Worm (Caenorhabditis elegans) whole organism, L4 larva: Measurements from ENCODE around the gene srlf-4.

Source experiments
- F10B5.3 ChIP-seq: sonication (generic microtip); optimal IDR thresholded peaks from 2 replicates; lab custom pipeline; 2016; ENCODE audit warnings: mild to moderate bottlenecking, missing genetic modification characterization, missing compliant biosample characterization
- R02D3.7 ChIP-seq: fragments of 150-350 bp; sonication (generic microtip); optimal IDR thresholded peaks from 3 replicates; lab custom pipeline; 2014; ENCODE audit warnings: missing biosample characterization, missing genetic modification characterization
- T20F7.1 ChIP-seq: fragments of 200-800 bp; sonication (Bioruptor generic); optimal IDR thresholded peaks from 2 replicates; lab custom pipeline; 2018; ENCODE audit warnings: mild to moderate bottlenecking, missing genetic modification characterization, missing compliant biosample characterization
- Y48G9A.11 ChIP-seq: fragments of 200-800 bp; sonication (Bioruptor generic); IDR thresholded peaks from 2 replicates; pipeline ENCODE4 v1.3.6; 2022; ENCODE audit warnings: missing genetic modification reagents, missing genetic modification characterization, missing compliant biosample characterization
- Y75B8A.6 ChIP-seq: fragments of 200-800 bp; sonication (Bioruptor generic); IDR thresholded peaks from 2 replicates; pipeline ENCODE4 v1.3.6; 2022; ENCODE audit warnings: missing genetic modification reagents, missing genetic modification characterization, missing compliant biosample characterization
- aha-1 ChIP-seq: fragments of 150-350 bp; peaks from one replicate; lab custom pipeline; 2014; ENCODE audit warnings: missing biosample characterization, missing genetic modification characterization
- ceh-28 ChIP-seq: fragments of 150-350 bp; optimal IDR thresholded peaks from 2 replicates; lab custom pipeline; 2014; ENCODE audit warnings: missing biosample characterization, missing genetic modification reagents, missing genetic modification characterization
- ceh-44 ChIP-seq: fragments of 200-800 bp; sonication (Bioruptor generic); IDR thresholded peaks from 2 replicates; pipeline ENCODE4 v1.3.6; 2022; ENCODE audit warnings: missing genetic modification reagents, missing genetic modification characterization, missing compliant biosample characterization
- ceh-62 ChIP-seq: sonication (generic microtip); optimal IDR thresholded peaks from 2 replicates; lab custom pipeline; 2017; ENCODE audit warnings: missing biosample characterization, missing genetic modification characterization
- ctbp-1 ChIP-seq: fragments of 200-800 bp; sonication (Bioruptor generic); IDR thresholded peaks from 2 replicates; pipeline ENCODE4 v1.3.6; 2022; ENCODE audit warnings: missing genetic modification reagents, missing genetic modification characterization, missing compliant biosample characterization
- daf-12 ChIP-seq: fragments of 150-350 bp; optimal IDR thresholded peaks from 2 replicates; lab custom pipeline; 2014; ENCODE audit warnings: missing biosample characterization, missing genetic modification reagents, missing genetic modification characterization
- daf-16 ChIP-seq, 3 experiments: sonication (generic microtip); optimal IDR thresholded peaks; 2 replicates each; lab custom pipeline; 2016 to 2017; ENCODE audit warnings: missing genetic modification characterization in 3 of 3, missing genetic modification reagents in 3 of 3, mild to moderate bottlenecking in 2 of 3, missing compliant biosample characterization in 2 of 3, missing biosample characterization in 1 of 3, moderate library complexity in 1 of 3
- dmd-6 ChIP-seq: fragments of 200-800 bp; sonication (Bioruptor generic); IDR thresholded peaks from 2 replicates; pipeline ENCODE4 v1.3.6; 2022; ENCODE audit warnings: missing genetic modification reagents, missing genetic modification characterization, missing compliant biosample characterization
- dve-1 ChIP-seq: sonication (generic microtip); optimal IDR thresholded peaks from 2 replicates; lab custom pipeline; 2017; ENCODE audit warnings: antibody characterized with exemption, mild to moderate bottlenecking, missing genetic modification characterization, missing compliant biosample characterization; ENCODE audit not compliant: insufficient read depth
- egl-27 ChIP-seq: sonication (generic microtip); optimal IDR thresholded peaks from 3 replicates; lab custom pipeline; 2017; ENCODE audit warnings: missing biosample characterization, missing genetic modification reagents, missing genetic modification characterization
- egl-43 ChIP-seq: fragments of 200-800 bp; sonication (Bioruptor generic); IDR thresholded peaks from 2 replicates; pipeline ENCODE4 v1.3.6; 2022; ENCODE audit warnings: missing genetic modification reagents, missing genetic modification characterization, missing compliant biosample characterization
- fos-1 ChIP-seq: fragments of 150-350 bp; optimal IDR thresholded peaks from 2 replicates; lab custom pipeline; 2014; ENCODE audit warnings: missing biosample characterization, missing genetic modification characterization
- hif-1 ChIP-seq, 2 experiments: sonication (generic microtip); optimal IDR thresholded peaks; 2 replicates each; lab custom pipeline; 2016 to 2017; ENCODE audit warnings: missing compliant biosample characterization in 2 of 2, missing genetic modification characterization in 2 of 2, missing genetic modification reagents in 2 of 2, missing genotype in 2 of 2, mild to moderate bottlenecking in 1 of 2
- hlh-11 ChIP-seq: fragments of 200-800 bp; sonication (Bioruptor generic); optimal IDR thresholded peaks from 2 replicates; lab custom pipeline; 2018; ENCODE audit warnings: mild to moderate bottlenecking, missing genetic modification characterization, missing compliant biosample characterization
- lin-1 ChIP-seq: fragments of 200-800 bp; sonication (Bioruptor generic); IDR thresholded peaks from 2 replicates; pipeline ENCODE4 v1.3.6; 2022; ENCODE audit warnings: missing genetic modification reagents, missing genetic modification characterization, missing compliant biosample characterization
- lin-38 ChIP-seq: fragments of 200-800 bp; sonication (Bioruptor generic); IDR thresholded peaks from 2 replicates; pipeline ENCODE4 v1.3.6; 2022; ENCODE audit warnings: missing genetic modification reagents, missing genetic modification characterization, missing compliant biosample characterization
- lsy-2 ChIP-seq, 2 experiments: fragments of 150-350 bp in 1 of 2; sonication (generic microtip) in 1 of 2; optimal IDR thresholded peaks; 2 replicates each; lab custom pipeline; 2014 to 2017; ENCODE audit warnings: missing biosample characterization in 2 of 2, missing genetic modification characterization in 2 of 2
- madf-5 ChIP-seq, 2 experiments: fragments of 200-800 bp; sonication (Bioruptor generic); IDR thresholded peaks; 2 replicates each; pipeline ENCODE4 v1.3.6; 2022; ENCODE audit warnings: missing compliant biosample characterization in 2 of 2, missing genetic modification characterization in 2 of 2
- mep-1 ChIP-seq: fragments of 150-350 bp; sonication (generic microtip); optimal IDR thresholded peaks from 3 replicates; lab custom pipeline; 2014; ENCODE audit warnings: missing biosample characterization, missing genetic modification characterization
- mes-2 ChIP-seq: sonication (generic microtip); optimal IDR thresholded peaks from 2 replicates; lab custom pipeline; 2016; ENCODE audit warnings: missing genotype, mild to moderate bottlenecking, missing genetic modification characterization, missing compliant biosample characterization; ENCODE audit not compliant: poor library complexity, severe bottlenecking
- mxl-2 ChIP-seq: fragments of 200-800 bp; sonication (Bioruptor generic); conservative IDR thresholded peaks from 2 replicates; pipeline ENCODE4 v1.3.6; 2022; ENCODE audit warnings: missing genetic modification reagents, missing genetic modification characterization, missing compliant biosample characterization
- mxl-3 ChIP-seq: fragments of 200-800 bp; sonication (Bioruptor generic); optimal IDR thresholded peaks from 2 replicates; lab custom pipeline; 2018; ENCODE audit warnings: mild to moderate bottlenecking, missing genetic modification characterization, missing compliant biosample characterization
- nhr-10 ChIP-seq: fragments of 150-350 bp; optimal IDR thresholded peaks from 2 replicates; lab custom pipeline; 2014; ENCODE audit warnings: missing biosample characterization, missing genetic modification characterization
- nhr-102 ChIP-seq: sonication (generic microtip); optimal IDR thresholded peaks from 2 replicates; lab custom pipeline; 2016; ENCODE audit warnings: mild to moderate bottlenecking, missing genetic modification characterization, moderate library complexity, missing compliant biosample characterization
- nhr-28 ChIP-seq: fragments of 150-350 bp; optimal IDR thresholded peaks from 2 replicates; lab custom pipeline; 2014; ENCODE audit warnings: missing biosample characterization, missing genetic modification characterization
- nhr-48 ChIP-seq: sonication (generic microtip); optimal IDR thresholded peaks from 2 replicates; lab custom pipeline; 2016; ENCODE audit warnings: mild to moderate bottlenecking, missing genetic modification characterization, missing compliant biosample characterization
- nhr-77 ChIP-seq: fragments of 150-350 bp; optimal IDR thresholded peaks from 2 replicates; lab custom pipeline; 2014; ENCODE audit warnings: missing biosample characterization, missing genetic modification characterization
- php-3 ChIP-seq: fragments of 200-800 bp; sonication (Bioruptor generic); IDR thresholded peaks from 2 replicates; pipeline ENCODE4 v1.3.6; 2022; ENCODE audit warnings: missing genetic modification reagents, missing genetic modification characterization, missing compliant biosample characterization
- pqm-1 ChIP-seq: sonication (generic microtip); optimal IDR thresholded peaks from 2 replicates; lab custom pipeline; 2017; ENCODE audit warnings: missing biosample characterization, missing genetic modification characterization
- saeg-2 ChIP-seq: fragments of 200-800 bp; sonication (Bioruptor generic); IDR thresholded peaks from 2 replicates; pipeline ENCODE4 v1.3.6; 2022; ENCODE audit warnings: missing genetic modification reagents, missing genetic modification characterization, missing compliant biosample characterization
- unc-130 ChIP-seq: sonication (generic microtip); optimal IDR thresholded peaks from 2 replicates; lab custom pipeline; 2016; ENCODE audit warnings: missing genetic modification reagents, missing genetic modification characterization, missing compliant biosample characterization
- unc-62 ChIP-seq, 3 experiments: fragments of 150-350 bp in 1 of 3; sonication (generic microtip); optimal IDR thresholded peaks in 2 of 3; peaks in 1 of 3; 1 replicate in 1 of 3; 2 replicates in 2 of 3; lab custom pipeline; 2014 to 2017; ENCODE audit warnings: missing biosample characterization in 3 of 3, missing genetic modification characterization in 3 of 3, missing genetic modification reagents in 3 of 3, missing genotype in 1 of 3
- zag-1 ChIP-seq: fragments of 150-350 bp; optimal IDR thresholded peaks from 2 replicates; lab custom pipeline; 2014; ENCODE audit warnings: missing biosample characterization, missing genetic modification characterization
- zip-2 ChIP-seq: fragments of 150-350 bp; optimal IDR thresholded peaks from 2 replicates; lab custom pipeline; 2014; ENCODE audit warnings: missing biosample characterization, missing genetic modification characterization

srlf-4 gene

DNA sequence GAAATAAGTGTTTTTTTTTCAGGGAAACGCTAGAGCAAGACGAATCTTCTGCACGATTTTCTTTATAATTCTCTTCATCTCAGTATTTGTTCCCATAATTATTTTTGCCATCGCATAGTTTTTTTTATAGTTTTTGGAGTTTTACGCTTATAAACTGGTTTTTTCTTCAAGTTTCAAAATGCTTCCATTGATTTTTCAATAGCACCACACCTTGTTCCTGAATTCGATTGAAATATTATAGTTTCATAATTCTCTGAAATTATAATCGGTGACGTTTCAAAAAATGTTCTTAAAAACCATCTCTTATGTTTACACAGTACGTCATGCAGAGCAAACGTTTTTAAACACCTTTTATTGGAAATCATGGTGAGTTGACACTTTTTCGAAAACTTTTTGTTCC, 31.1 kb downstream of the srlf-4 start, which contains the start of gene K08D8.12:
K08D8.12 (plus strand) TSS at position 301 of the 400 bp plus-strand sequence.
- TF ChIP-seq daf-16 (GFP tag; optimal IDR thresholded peaks at IDR 0.05; lab: Kevin White, UChicago) (no peak), daf-16 (tag; optimal IDR thresholded peaks at IDR 0.05; lab: Kevin White, UChicago) (peak; percentile 32), nhr-10 (tag; lab: Kevin White, UChicago) (no peak), hif-1 (tag; optimal IDR thresholded peaks at IDR 0.05; lab: Kevin White, UChicago) (no peak), dmd-6 (GFP tag; lab: Robert Waterston, UW) (peak; percentile 20; the same call in 1 of the 2 replicates)
- TF ChIP-seq, all 104 proteins: peak for 2

DNA sequence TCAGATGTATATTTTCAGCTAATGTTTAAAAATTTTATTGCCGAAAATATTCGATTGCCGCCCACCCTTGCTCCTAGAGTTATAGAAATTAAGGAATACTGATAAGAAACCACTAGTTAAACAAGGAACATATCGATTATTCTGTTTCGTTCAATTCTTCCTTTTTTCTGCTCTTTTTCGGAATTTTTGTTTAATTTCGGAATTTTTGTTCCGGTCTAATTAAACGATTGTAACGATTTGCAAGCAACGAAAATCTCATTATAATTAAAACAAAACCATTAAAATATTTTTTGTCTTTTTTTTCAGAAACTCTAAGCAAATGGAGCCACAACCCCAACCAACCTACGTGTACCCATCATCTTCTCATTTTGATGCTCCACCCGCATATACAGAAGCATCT, 32.0 kb downstream of the srlf-4 start, which contains the start of gene K08D8.1:
K08D8.1 (plus strand) TSS at position 301 of the 400 bp plus-strand sequence.
- TF ChIP-seq fos-1 (no peak), aha-1 (tag; lab: Kevin White, UChicago) (no peak), Y75B8A.6 (GFP tag; lab: Robert Waterston, UW) (no peak), egl-27 (tag; lab: Kevin White, UChicago) (no peak), zag-1 (tag; lab: Kevin White, UChicago) (no peak), mxl-2 (GFP tag; lab: Robert Waterston, UW) (no peak), hif-1 (tag; optimal IDR thresholded peaks at IDR 0.05; lab: Kevin White, UChicago) (no peak)
- TF ChIP-seq, all 104 proteins: peak for 0

DNA sequence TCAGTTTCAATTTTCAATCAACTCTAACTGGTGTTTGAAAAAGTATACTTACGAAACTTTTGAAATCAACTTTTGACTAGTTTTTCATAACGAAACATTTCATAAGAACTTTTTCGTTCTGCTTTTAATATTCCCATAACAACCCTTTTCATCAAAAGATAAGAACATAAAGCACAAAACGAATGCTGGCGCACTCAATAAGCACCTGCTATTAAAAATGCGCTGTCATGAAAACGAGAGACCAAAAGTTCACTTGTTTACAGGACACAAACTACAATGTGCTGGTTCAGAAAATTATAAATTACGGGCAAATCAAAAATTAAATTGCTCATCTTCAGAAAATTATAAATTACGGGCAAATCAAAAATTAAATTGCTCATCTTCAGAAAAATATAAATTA, 33.2 kb downstream of the srlf-4 start:
- TF ChIP-seq hlh-11 (tag; lab: Kevin White, UChicago) (peak; percentile 4), daf-16 (GFP tag; optimal IDR thresholded peaks at IDR 0.05; lab: Kevin White, UChicago) (no peak), daf-16 (tag; optimal IDR thresholded peaks at IDR 0.05; lab: Kevin White, UChicago) (peak; percentile 47), dve-1 (peak; percentile 66), php-3 (0 out of 2 replicates have a peak, but pooled peaks have one; percentile 47), dmd-6 (GFP tag; lab: Robert Waterston, UW) (peak; percentile 82), daf-12 (tag; lab: Kevin White, UChicago) (no peak), mxl-3 (GFP tag; lab: Kevin White, UChicago) (no peak), nhr-102 (tag; lab: Kevin White, UChicago) (no peak), unc-130 (no peak), pqm-1 (tag; lab: Kevin White, UChicago) (peak; percentile 62), nhr-28 (tag; lab: Kevin White, UChicago) (peak; percentile 64)

DNA sequence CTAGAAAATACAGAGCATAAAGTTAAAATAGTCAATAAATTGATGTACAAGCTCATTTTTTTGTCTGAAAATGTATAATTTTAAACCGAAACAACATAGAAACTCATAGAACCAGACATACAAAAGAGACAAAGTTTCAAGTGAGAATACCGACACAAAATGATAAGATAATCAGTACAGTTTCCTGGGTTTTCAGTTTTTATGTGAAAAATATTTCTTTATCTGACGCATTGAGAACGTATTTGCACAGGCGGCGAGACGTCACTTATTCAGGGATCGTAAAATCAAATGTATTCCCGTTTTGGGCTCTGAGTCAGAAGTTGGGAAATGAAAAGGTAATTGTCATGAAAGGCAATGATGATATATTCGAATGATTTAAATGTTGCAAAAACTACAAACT, 33.8 kb downstream of the srlf-4 start, which contains the start of gene K08D8.6:
K08D8.6 (minus strand) TSS at position 64 of the 400 bp plus-strand sequence.
- TF ChIP-seq dmd-6 (GFP tag; lab: Robert Waterston, UW) (peak; percentile 94), daf-16 (GFP tag; optimal IDR thresholded peaks at IDR 0.05; lab: Kevin White, UChicago) (no peak), daf-16 (tag; optimal IDR thresholded peaks at IDR 0.05; lab: Kevin White, UChicago) (peak; percentile 75), nhr-77 (tag; lab: Kevin White, UChicago) (peak; percentile 52), nhr-28 (tag; lab: Kevin White, UChicago) (peak; percentile 67), hlh-11 (tag; lab: Kevin White, UChicago) (peak; percentile 62), php-3 (peak; percentile 88), unc-130 (no peak), lin-1 (GFP tag; lab: Robert Waterston, UW) (peak; percentile 70), lsy-2 (tag; optimal IDR thresholded peaks at IDR 0.05; lab: Kevin White, UChicago) (no peak), nhr-48 (tag; lab: Kevin White, UChicago) (peak; percentile 73), pqm-1 (tag; lab: Kevin White, UChicago) (peak; percentile 88), ceh-62 (no peak), dve-1 (peak; percentile 40), ctbp-1 (no peak), mxl-3 (GFP tag; lab: Kevin White, UChicago) (no peak), mes-2 (peak; percentile 5), nhr-102 (tag; lab: Kevin White, UChicago) (peak; percentile 14)

DNA sequence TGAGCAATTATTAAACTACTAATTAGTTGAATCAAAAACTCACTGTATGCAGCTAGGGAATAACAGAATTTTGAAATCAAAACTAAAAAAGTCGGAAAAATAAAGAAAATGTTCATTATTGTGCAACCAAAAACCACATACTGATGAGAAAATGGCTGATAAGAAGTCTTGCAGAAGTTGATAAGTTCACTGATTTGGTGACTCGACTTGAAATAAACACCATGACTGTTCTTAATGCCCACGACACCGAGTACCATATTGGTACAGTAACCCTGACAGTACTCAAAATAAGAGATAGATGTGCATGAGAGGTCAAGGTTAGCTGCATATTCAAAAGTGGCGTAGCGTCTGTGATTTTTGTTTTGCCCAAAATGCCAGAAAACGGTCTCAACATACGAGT, 38.2 kb downstream of the srlf-4 start:
- no peak for TF ChIP-seq dve-1
- peak; percentile 3 for TF ChIP-seq nhr-28 (tag; lab: Kevin White, UChicago)
- peak in 1 of 2 experiments; percentile 2 for TF ChIP-seq unc-62 (GFP tag; optimal IDR thresholded peaks at IDR 0.05 in 1 of 2; lab: Kevin White, UChicago)
- TF ChIP-seq unc-62 (tag; optimal IDR thresholded peaks at IDR 0.05; lab: Kevin White, UChicago), result no peak
- TF ChIP-seq egl-43, result no peak
- no peak for TF ChIP-seq R02D3.7 (tag; lab: Kevin White, UChicago)
- no peak for TF ChIP-seq madf-5 (GFP tag; IDR thresholded peaks at IDR 0.05; lab: Robert Waterston, UW)
- no peak for TF ChIP-seq ceh-28 (tag; lab: Kevin White, UChicago)
- TF ChIP-seq lsy-2 (tag; optimal IDR thresholded peaks at IDR 0.05; lab: Kevin White, UChicago), result no peak
- no peak for TF ChIP-seq hif-1 (tag; optimal IDR thresholded peaks at IDR 0.05; lab: Kevin White, UChicago)
- TF ChIP-seq daf-12 (tag; lab: Kevin White, UChicago), result no peak
- TF ChIP-seq lin-38 (GFP tag; lab: Robert Waterston, UW), result no peak
- no peak for TF ChIP-seq nhr-77 (tag; lab: Kevin White, UChicago)
- TF ChIP-seq mep-1 (tag; lab: Kevin White, UChicago), result no peak
- TF ChIP-seq saeg-2 (GFP tag; lab: Robert Waterston, UW), result no peak
- TF ChIP-seq F10B5.3 (tag; lab: Kevin White, UChicago), result no peak
- TF ChIP-seq aha-1 (tag; lab: Kevin White, UChicago), result peak; percentile 83
- TF ChIP-seq Y48G9A.11, result no peak
- TF ChIP-seq zip-2 (tag; lab: Kevin White, UChicago), result no peak
- TF ChIP-seq ceh-44, result no peak
- TF ChIP-seq T20F7.1, result no peak
